Fruit fly (Drosophila melanogaster) whole organism, pupa: Measurements from ENCODE around the gene CG11370.
"Not testable (repeated sequence)": the region's sequence is repeated elsewhere in the genome, so short reads cannot be mapped to it uniquely, and the experiment has no call there.

Source experiments
- CG10348 ChIP-seq: fragments of 200-800 bp; sonication (Bioruptor generic); IDR thresholded peaks from 2 replicates; pipeline ENCODE4 v1.3.6; 2022; ENCODE audit warnings: missing biosample characterization, missing genetic modification characterization
- CG12605 ChIP-seq: fragments of 200-800 bp; sonication (Bioruptor generic); IDR thresholded peaks from 2 replicates; pipeline ENCODE4 v1.3.6; 2022; ENCODE audit warnings: missing biosample characterization, missing genetic modification characterization
- CG13204 ChIP-seq: fragments of 200-800 bp; sonication (Bioruptor generic); optimal IDR thresholded peaks from 2 replicates; lab custom pipeline; 2018; ENCODE audit warnings: missing biosample characterization, mild to moderate bottlenecking, missing genetic modification characterization, moderate library complexity
- CG14655 ChIP-seq: fragments of 200-800 bp; sonication (Bioruptor generic); optimal IDR thresholded peaks from 3 replicates; lab custom pipeline; 2017; ENCODE audit warnings: mild to moderate bottlenecking, missing biosample characterization, missing genetic modification reagents, missing genetic modification characterization
- CG15710 ChIP-seq: fragments of 200-800 bp; sonication (Bioruptor generic); optimal IDR thresholded peaks from 2 replicates; lab custom pipeline; 2018; ENCODE audit warnings: missing biosample characterization, mild to moderate bottlenecking, missing genetic modification characterization, moderate library complexity
- CG17806 ChIP-seq: fragments of 200-800 bp; sonication (Bioruptor generic); optimal IDR thresholded peaks from 2 replicates; lab custom pipeline; 2018; ENCODE audit warnings: missing biosample characterization, mild to moderate bottlenecking, missing genetic modification characterization, moderate library complexity
- CG32121 ChIP-seq: fragments of 200-800 bp; sonication (Bioruptor generic); IDR thresholded peaks from 2 replicates; pipeline ENCODE4 v1.3.6; 2022; ENCODE audit warnings: missing biosample characterization, missing genetic modification characterization
- CG34367 ChIP-seq: fragments of 200-800 bp; sonication (Bioruptor generic); optimal IDR thresholded peaks from 2 replicates; lab custom pipeline; 2018; ENCODE audit warnings: missing biosample characterization, mild to moderate bottlenecking, missing genetic modification characterization
- CG4496 ChIP-seq: fragments of 200-800 bp; sonication (Bioruptor generic); IDR thresholded peaks from 3 replicates; pipeline ENCODE4 v1.3.6; 2022; ENCODE audit warnings: missing biosample characterization, missing genetic modification characterization
- CG8159 ChIP-seq: fragments of 200-800 bp; sonication (Bioruptor generic); optimal IDR thresholded peaks from 3 replicates; lab custom pipeline; 2018; ENCODE audit warnings: missing biosample characterization, mild to moderate bottlenecking, missing genetic modification characterization, moderate library complexity
- CG8301 ChIP-seq: fragments of 200-800 bp; sonication (Bioruptor generic); optimal IDR thresholded peaks from 2 replicates; lab custom pipeline; 2018; ENCODE audit warnings: missing biosample characterization, mild to moderate bottlenecking, missing genetic modification characterization
- CG9948 ChIP-seq: fragments of 200-800 bp; sonication (Bioruptor generic); optimal IDR thresholded peaks from 2 replicates; lab custom pipeline; 2018; ENCODE audit warnings: missing biosample characterization, mild to moderate bottlenecking, missing genetic modification characterization, moderate library complexity
- D1 ChIP-seq: fragments of 200-800 bp; sonication (Bioruptor generic); optimal IDR thresholded peaks from 2 replicates; lab custom pipeline; 2018; ENCODE audit warnings: missing biosample characterization, mild to moderate bottlenecking, missing genetic modification characterization, moderate library complexity
- EcR ChIP-seq: fragments of 200-800 bp; sonication (Bioruptor generic); optimal IDR thresholded peaks from 3 replicates; lab custom pipeline; 2019; ENCODE audit warnings: missing biosample characterization, missing genetic modification characterization, mild to moderate bottlenecking, moderate library complexity, missing genetic modification reagents
- Ets98B ChIP-seq: fragments of 200-800 bp; sonication (Bioruptor generic); IDR thresholded peaks from 2 replicates; pipeline ENCODE4 v1.3.6; 2022; ENCODE audit warnings: missing biosample characterization, missing genetic modification characterization
- Pif1A ChIP-seq: fragments of 200-800 bp; sonication (Bioruptor generic); optimal IDR thresholded peaks from 3 replicates; lab custom pipeline; 2016; ENCODE audit warnings: missing biosample characterization, missing genetic modification characterization
- Pif1B ChIP-seq: fragments of 200-800 bp; sonication (Bioruptor generic); optimal IDR thresholded peaks from 3 replicates; lab custom pipeline; 2016; ENCODE audit warnings: missing biosample characterization, missing genetic modification characterization
- Snoo ChIP-seq: fragments of 200-800 bp; sonication (Bioruptor generic); optimal IDR thresholded peaks from 3 replicates; lab custom pipeline; 2017; ENCODE audit warnings: missing biosample characterization, mild to moderate bottlenecking, missing genetic modification characterization, inconsistent platforms
- fd96Ca ChIP-seq: fragments of 200-800 bp; sonication (Bioruptor generic); IDR thresholded peaks from 3 replicates; pipeline ENCODE4 v1.3.6; 2022; ENCODE audit warnings: missing biosample characterization, missing genetic modification characterization
- gl ChIP-seq: fragments of 200-800 bp; sonication (Bioruptor generic); optimal IDR thresholded peaks from 2 replicates; lab custom pipeline; 2018; ENCODE audit warnings: missing biosample characterization, mild to moderate bottlenecking, missing genetic modification characterization
- rn ChIP-seq: fragments of 200-800 bp; sonication (Bioruptor generic); IDR thresholded peaks from 2 replicates; pipeline ENCODE4 v1.3.6; 2022; ENCODE audit warnings: missing biosample characterization, missing genetic modification characterization

Gene CG11370

dm6 chr3L:22717137-22717767 is 5.3 kb downstream of the CG11370 start, which contains the start of the genes ArfGAP3 and CG32452:
TSS of gene ArfGAP3 (minus strand) at chr3L:22717577.
TSS of gene CG32452 (plus strand) at chr3L:22717728.
- TF ChIP-seq CG32121: peak; percentile 78
- TF ChIP-seq Snoo: no peak
- no peak for TF ChIP-seq CG10348 (GFP tag; lab: Robert Waterston, UW)
- no peak for TF ChIP-seq CG12605 (GFP tag; lab: Robert Waterston, UW)
- TF ChIP-seq gl: no peak
- TF ChIP-seq CG8159 (tag; lab: Kevin White, UChicago): peak; percentile 62
- TF ChIP-seq CG34367 (tag; lab: Kevin White, UChicago): peak; percentile 37
- TF ChIP-seq CG17806 (tag; lab: Kevin White, UChicago): peak; percentile 61
- no peak for TF ChIP-seq CG8301 (tag; lab: Kevin White, UChicago)
- peak; percentile 50; the same call in 1 of the 2 replicates for TF ChIP-seq rn
- TF ChIP-seq Pif1A (GFP tag; lab: Kevin White, UChicago): no peak
- peak; percentile 63 for TF ChIP-seq CG15710
- no peak for TF ChIP-seq D1 (tag; lab: Kevin White, UChicago)
- TF ChIP-seq Ets98B (GFP tag; lab: Robert Waterston, UW): peak; percentile 77
- TF ChIP-seq EcR (GFP tag; lab: Kevin White, UChicago): no peak
- peak; percentile 74 for TF ChIP-seq CG4496 (GFP tag; lab: Robert Waterston, UW)
- TF ChIP-seq CG14655 (GFP tag; lab: Kevin White, UChicago): no peak
- TF ChIP-seq CG13204 (GFP tag; lab: Kevin White, UChicago): no peak
- peak; percentile 33 for TF ChIP-seq Pif1B (GFP tag; lab: Kevin White, UChicago)
- peak; percentile 56 for TF ChIP-seq CG9948 (tag; lab: Kevin White, UChicago)
- no peak for TF ChIP-seq fd96Ca (GFP tag; lab: Robert Waterston, UW)

dm6 chr3L:22720694-22721270 is 8.8 kb downstream of the CG11370 start, which contains the start of gene mael:
TSS of gene mael (plus strand) at chr3L:22721203.
- not testable (repeated sequence) for TF ChIP-seq CG8159 (tag; lab: Kevin White, UChicago); Ets98B (GFP tag; lab: Robert Waterston, UW); CG10348 (GFP tag; lab: Robert Waterston, UW)

dm6 chr3L:22721991-22722390 is 10.0 kb downstream of the CG11370 start, which contains the start of gene CG14451:
TSS of gene CG14451 (minus strand) at chr3L:22722091.
- TF ChIP-seq fd96Ca (GFP tag; lab: Robert Waterston, UW) (no peak), Ets98B (GFP tag; lab: Robert Waterston, UW) (no peak), CG17806 (tag; lab: Kevin White, UChicago) (no peak), CG14655 (GFP tag; lab: Kevin White, UChicago) (no peak), CG32121 (no peak), gl (no peak), CG8159 (tag; lab: Kevin White, UChicago) (no peak), rn (no peak), Pif1B (GFP tag; lab: Kevin White, UChicago) (no peak), CG13204 (GFP tag; lab: Kevin White, UChicago) (no peak)

- TF ChIP-seq CG14655 (GFP tag; lab: Kevin White, UChicago) (no peak), CG34367 (tag; lab: Kevin White, UChicago) (no peak), CG17806 (tag; lab: Kevin White, UChicago) (no peak), CG9948 (tag; lab: Kevin White, UChicago) (no peak), Snoo (no peak), Pif1B (GFP tag; lab: Kevin White, UChicago) (no peak), EcR (GFP tag; lab: Kevin White, UChicago) (no peak), D1 (tag; lab: Kevin White, UChicago) (no peak), fd96Ca (GFP tag; lab: Robert Waterston, UW) (no peak), Pif1A (GFP tag; lab: Kevin White, UChicago) (no peak), CG10348 (GFP tag; lab: Robert Waterston, UW) (no peak), CG32121 (no peak)
Measured at dm6 chr3L:22724046-22724771, 12.3 kb downstream of the CG11370 start.

dm6 chr3L:22727739-22728335 is 15.9 kb downstream of the CG11370 start, which contains the start of the genes CG14450 and CG11367:
TSS of gene CG14450 (minus strand) at chr3L:22727789.
TSS of gene CG11367 (plus strand) at chr3L:22728111.
- no peak for TF ChIP-seq CG10348 (GFP tag; lab: Robert Waterston, UW)
- TF ChIP-seq CG34367 (tag; lab: Kevin White, UChicago): no peak
- TF ChIP-seq Ets98B (GFP tag; lab: Robert Waterston, UW): peak; percentile 26; the same call in 1 of the 2 replicates
- TF ChIP-seq CG13204 (GFP tag; lab: Kevin White, UChicago): peak; percentile 67
- TF ChIP-seq gl: no peak
- TF ChIP-seq CG8159 (tag; lab: Kevin White, UChicago): no peak
- TF ChIP-seq CG14655 (GFP tag; lab: Kevin White, UChicago): no peak
- TF ChIP-seq CG15710: no peak
- TF ChIP-seq fd96Ca (GFP tag; lab: Robert Waterston, UW): no peak
- no peak for TF ChIP-seq CG8301 (tag; lab: Kevin White, UChicago)
- no peak for TF ChIP-seq D1 (tag; lab: Kevin White, UChicago)
- TF ChIP-seq CG32121: no peak
- peak; percentile 18 for TF ChIP-seq EcR (GFP tag; lab: Kevin White, UChicago)
- no peak for TF ChIP-seq CG17806 (tag; lab: Kevin White, UChicago)
- no peak for TF ChIP-seq CG9948 (tag; lab: Kevin White, UChicago)
- no peak for TF ChIP-seq Snoo
- TF ChIP-seq rn: no peak
- TF ChIP-seq CG12605 (GFP tag; lab: Robert Waterston, UW): 0 out of 2 replicates have a peak, but pooled peaks have one; percentile 34
- 0 out of 3 replicates have a peak, but pooled peaks have one; percentile 19 for TF ChIP-seq CG4496 (GFP tag; lab: Robert Waterston, UW)
- no peak for TF ChIP-seq Pif1A (GFP tag; lab: Kevin White, UChicago)
- TF ChIP-seq Pif1B (GFP tag; lab: Kevin White, UChicago): peak; percentile 55
